Fruit fly (Drosophila melanogaster) whole organism, embryonic: ENCODE measurements around the gene AstA-R1.

Source experiments
- CG10366 ChIP-seq: fragments of 200-800 bp; sonication (Bioruptor generic); IDR thresholded peaks from 2 replicates; pipeline ENCODE4 v1.3.6; 2022; ENCODE audit warnings: missing biosample characterization, missing genetic modification characterization
- CG11504 ChIP-seq: fragments of 200-800 bp; sonication (Bioruptor generic); optimal IDR thresholded peaks from 3 replicates; lab custom pipeline; 2019; ENCODE audit warnings: missing biosample characterization, mild to moderate bottlenecking, missing genetic modification characterization, moderate library complexity
- CG11696 ChIP-seq: fragments of 200-800 bp; sonication (Bioruptor generic); IDR thresholded peaks from 2 replicates; pipeline ENCODE4 v1.3.6; 2022; ENCODE audit warnings: missing biosample characterization, missing genetic modification characterization
- CG13287 ChIP-seq: fragments of 200-800 bp; sonication (Bioruptor generic); IDR thresholded peaks from 2 replicates; pipeline ENCODE4 v1.3.6; 2022; ENCODE audit warnings: missing biosample characterization, missing genetic modification characterization; ENCODE audit not compliant: partially characterized antibody
- CG13296 ChIP-seq: fragments of 200-800 bp; sonication (Bioruptor generic); optimal IDR thresholded peaks from 3 replicates; lab custom pipeline; 2018; ENCODE audit warnings: missing biosample characterization, mild to moderate bottlenecking, missing genetic modification characterization
- CG17385 ChIP-seq: fragments of 200-800 bp; sonication (Bioruptor generic); optimal IDR thresholded peaks from 3 replicates; lab custom pipeline; 2018; ENCODE audit warnings: missing biosample characterization, mild to moderate bottlenecking, missing genetic modification characterization
- CG17568 ChIP-seq: fragments of 200-800 bp; sonication (Bioruptor generic); optimal IDR thresholded peaks from 2 replicates; lab custom pipeline; 2018; ENCODE audit warnings: missing biosample characterization, mild to moderate bottlenecking, missing genetic modification characterization, moderate library complexity
- CG30403 ChIP-seq: fragments of 200-800 bp; sonication (Bioruptor generic); optimal IDR thresholded peaks from 3 replicates; lab custom pipeline; 2016; ENCODE audit warnings: missing biosample characterization, missing genetic modification characterization
- CG31388 ChIP-seq: fragments of 200-800 bp; sonication (Bioruptor generic); optimal IDR thresholded peaks from 2 replicates; lab custom pipeline; 2016; ENCODE audit warnings: missing biosample characterization, missing genetic modification characterization
- CG3163 ChIP-seq: fragments of 200-800 bp; sonication (Bioruptor generic); optimal IDR thresholded peaks from 3 replicates; lab custom pipeline; 2016; ENCODE audit warnings: missing biosample characterization, missing genetic modification characterization
- CG4360 ChIP-seq: fragments of 200-800 bp; sonication (Bioruptor generic); IDR thresholded peaks from 2 replicates; pipeline ENCODE4 v1.3.6; 2022; ENCODE audit warnings: missing biosample characterization, missing genetic modification characterization
- CG8924 ChIP-seq: fragments of 200-800 bp; optimal IDR thresholded peaks from 3 replicates; lab custom pipeline; 2019; ENCODE audit warnings: missing biosample characterization, mild to moderate bottlenecking, missing genetic modification characterization, moderate library complexity
- CG9215 ChIP-seq: fragments of 200-800 bp; sonication (Bioruptor generic); IDR thresholded peaks from 2 replicates; pipeline ENCODE4 v1.3.6; 2022; ENCODE audit warnings: missing biosample characterization, missing genetic modification characterization
- CrebB ChIP-seq: fragments of 200-800 bp; sonication (Bioruptor generic); optimal IDR thresholded peaks from 3 replicates; lab custom pipeline; 2018; ENCODE audit warnings: missing biosample characterization, mild to moderate bottlenecking, missing genetic modification characterization
- Drgx ChIP-seq: fragments of 200-800 bp; sonication (Bioruptor generic); IDR thresholded peaks from 2 replicates; pipeline ENCODE4 v1.3.6; 2022; ENCODE audit warnings: missing biosample characterization, missing genetic modification characterization
- GATAe ChIP-seq: fragments of 200-800 bp; sonication (Bioruptor generic); conservative IDR thresholded peaks from 2 replicates; pipeline ENCODE4 v1.3.6; 2022; ENCODE audit warnings: missing biosample characterization, missing genetic modification characterization
- Hr78 ChIP-seq, 2 experiments: fragments of 200-800 bp in 1 of 2; fragments of >200 bp in 1 of 2; sonication (Bioruptor generic) in 1 of 2; optimal IDR thresholded peaks; 2 replicates each; lab custom pipeline; 2017 to 2019; ENCODE audit warnings: missing biosample characterization in 2 of 2, missing genetic modification characterization in 2 of 2, mild to moderate bottlenecking in 1 of 2, moderate library complexity in 1 of 2
- Pdp1 ChIP-seq, 2 experiments: fragments of 200-800 bp; sonication (Bioruptor generic); optimal IDR thresholded peaks; 3 replicates each; lab custom pipeline; 2016; ENCODE audit warnings: missing biosample characterization in 2 of 2, missing genetic modification characterization in 2 of 2, mild to moderate bottlenecking in 1 of 2, moderate library complexity in 1 of 2
- Trl ChIP-seq, 3 experiments: fragments of >200 bp in 2 of 3; fragments of 200-800 bp in 1 of 3; sonication (Bioruptor generic) in 1 of 3; optimal IDR thresholded peaks; 2 replicates in 1 of 3; 3 replicates in 2 of 3; lab custom pipeline; 2016 to 2017; ENCODE audit warnings: missing biosample characterization in 1 of 3, missing genetic modification characterization in 1 of 3
- Xbp1 ChIP-seq: fragments of 200-800 bp; sonication (Bioruptor generic); optimal IDR thresholded peaks from 3 replicates; lab custom pipeline; 2016; ENCODE audit warnings: missing biosample characterization, mild to moderate bottlenecking, missing genetic modification characterization
- abd-A ChIP-seq: fragments of 200-800 bp; sonication (Bioruptor generic); optimal IDR thresholded peaks from 3 replicates; lab custom pipeline; 2019; ENCODE audit warnings: missing biosample characterization, mild to moderate bottlenecking, missing genetic modification characterization, moderate library complexity
- ato ChIP-seq: fragments of 200-800 bp; sonication (Bioruptor generic); IDR thresholded peaks from 2 replicates; pipeline ENCODE4 v1.3.6; 2022; ENCODE audit warnings: missing biosample characterization, missing genetic modification characterization; ENCODE audit not compliant: partially characterized antibody
- bsh ChIP-seq, 2 experiments: fragments of 200-800 bp; sonication (Bioruptor generic); optimal IDR thresholded peaks; 2 replicates each; lab custom pipeline; 2017 to 2018; ENCODE audit warnings: mild to moderate bottlenecking in 2 of 2, missing biosample characterization in 2 of 2, missing genetic modification characterization in 2 of 2, moderate library complexity in 1 of 2
- cg ChIP-seq: fragments of 200-800 bp; sonication (Bioruptor generic); optimal IDR thresholded peaks from 3 replicates; lab custom pipeline; 2019; ENCODE audit warnings: missing biosample characterization, mild to moderate bottlenecking, missing genetic modification characterization, moderate library complexity
- chinmo ChIP-seq: fragments of 200-800 bp; sonication (Bioruptor generic); IDR thresholded peaks from 4 replicates; pipeline ENCODE4 v1.3.6; 2022; ENCODE audit warnings: missing biosample characterization, missing genetic modification characterization; ENCODE audit not compliant: partially characterized antibody
- ci ChIP-seq: fragments of 200-800 bp; sonication (Bioruptor generic); IDR thresholded peaks from 3 replicates; pipeline ENCODE4 v1.3.6; 2022; ENCODE audit warnings: missing biosample characterization, missing genetic modification characterization
- corto ChIP-seq: fragments of 200-800 bp; sonication (Bioruptor generic); optimal IDR thresholded peaks from 2 replicates; lab custom pipeline; 2016; ENCODE audit warnings: missing biosample characterization, mild to moderate bottlenecking, missing genetic modification characterization, moderate library complexity
- crol ChIP-seq: fragments of 200-800 bp; sonication (Bioruptor generic); IDR thresholded peaks from 2 replicates; pipeline ENCODE4 v1.3.6; 2022; ENCODE audit warnings: missing biosample characterization, missing genetic modification characterization
- cwo ChIP-seq: fragments of 200-800 bp; sonication (Bioruptor generic); optimal IDR thresholded peaks from 3 replicates; lab custom pipeline; 2017; ENCODE audit warnings: missing biosample characterization, missing genetic modification characterization, mild to moderate bottlenecking, moderate library complexity, missing genetic modification reagents
- eve ChIP-seq, 2 experiments: fragments of >200 bp; optimal IDR thresholded peaks; 2 replicates each; lab custom pipeline; 2017; ENCODE audit warnings: missing biosample characterization in 2 of 2, missing genetic modification characterization in 2 of 2
- lbe ChIP-seq: fragments of 200-800 bp; sonication (Bioruptor generic); optimal IDR thresholded peaks from 2 replicates; lab custom pipeline; 2016; ENCODE audit warnings: missing biosample characterization, mild to moderate bottlenecking, missing genetic modification characterization
- mirr ChIP-seq: fragments of 200-800 bp; sonication (Bioruptor generic); optimal IDR thresholded peaks from 3 replicates; lab custom pipeline; 2018; ENCODE audit warnings: missing biosample characterization, mild to moderate bottlenecking, missing genetic modification characterization
- mld ChIP-seq: fragments of 200-800 bp; sonication (Bioruptor generic); IDR thresholded peaks from 3 replicates; pipeline ENCODE4 v1.3.6; 2022; ENCODE audit warnings: missing biosample characterization, missing genetic modification characterization; ENCODE audit not compliant: partially characterized antibody
- nom ChIP-seq: fragments of 200-800 bp; sonication (Bioruptor generic); optimal IDR thresholded peaks from 2 replicates; lab custom pipeline; 2017; ENCODE audit warnings: missing biosample characterization, missing genetic modification characterization, mild to moderate bottlenecking, moderate library complexity, missing genetic modification reagents
- pros ChIP-seq: fragments of 200-800 bp; sonication (Bioruptor generic); optimal IDR thresholded peaks from 3 replicates; lab custom pipeline; 2019; ENCODE audit warnings: missing biosample characterization, mild to moderate bottlenecking, missing genetic modification characterization, moderate library complexity
- sd ChIP-seq: fragments of 200-800 bp; sonication (Bioruptor generic); optimal IDR thresholded peaks from 3 replicates; lab custom pipeline; 2018; ENCODE audit warnings: missing biosample characterization, mild to moderate bottlenecking, missing genetic modification characterization, moderate library complexity
- unc-4 ChIP-seq: fragments of 200-800 bp; sonication (Bioruptor generic); IDR thresholded peaks from 2 replicates; pipeline ENCODE4 v1.3.6; 2022; ENCODE audit warnings: missing biosample characterization, missing genetic modification characterization; ENCODE audit not compliant: partially characterized antibody
- vvl ChIP-seq: fragments of 200-800 bp; sonication (Bioruptor generic); IDR thresholded peaks from 2 replicates; pipeline ENCODE4 v1.3.6; 2022; ENCODE audit warnings: missing biosample characterization, missing genetic modification characterization
- zen2 ChIP-seq: fragments of 200-800 bp; sonication (Bioruptor generic); IDR thresholded peaks from 3 replicates; pipeline ENCODE4 v1.3.6; 2022; ENCODE audit warnings: missing biosample characterization, missing genetic modification characterization; ENCODE audit not compliant: partially characterized antibody

The AstA-R1 gene

DNA sequence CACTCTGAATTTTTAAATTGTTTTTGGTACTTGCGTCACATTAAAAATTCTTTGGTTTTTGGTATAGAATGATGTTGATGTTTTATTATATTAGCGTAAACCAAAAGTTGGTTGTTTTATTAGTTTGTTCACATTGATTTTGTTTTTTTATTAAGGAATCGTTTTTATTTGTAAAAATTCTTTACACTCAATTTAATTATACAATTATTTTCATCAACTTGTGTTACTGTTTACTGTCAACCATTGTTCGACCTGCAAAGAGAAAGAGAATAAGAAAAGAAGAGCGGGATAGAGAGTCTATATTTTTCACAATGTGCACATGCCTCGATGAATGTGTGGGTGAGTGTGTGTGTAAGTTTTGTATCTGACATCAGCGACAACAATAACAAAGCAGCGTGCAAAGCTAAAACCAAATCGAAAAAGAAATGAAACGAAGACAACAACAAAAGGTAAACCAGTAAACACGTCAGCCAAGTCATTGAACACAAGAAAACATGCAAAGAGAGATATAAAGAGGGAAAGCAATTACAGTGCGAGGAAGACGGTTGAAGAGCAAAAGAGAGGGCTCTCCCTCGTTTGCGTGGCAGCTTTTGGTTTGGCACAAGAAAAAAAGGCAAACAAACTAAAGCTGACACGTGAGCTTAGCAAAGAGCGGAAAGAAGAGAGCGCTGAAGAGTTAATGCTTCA, 102.3 kb downstream of the AstA-R1 start:
- TF ChIP-seq cg (peak; percentile 78), vvl (GFP tag; lab: Robert Waterston, UW) (peak; percentile 12; the same call in 1 of the 2 replicates), zen2 (GFP tag; lab: Robert Waterston, UW) (peak; percentile 64; the same call in 1 of the 3 replicates), mld (no peak), CG11504 (tag; lab: Kevin White, UChicago) (no peak), bsh (GFP tag; optimal IDR thresholded peaks at IDR 0.05; lab: Kevin White, UChicago) (peak in 1 of 2 experiments; percentile 57), CG11696 (GFP tag; lab: Robert Waterston, UW) (0 out of 2 replicates have a peak, but pooled peaks have one; percentile 19), CG9215 (no peak), Xbp1 (GFP tag; lab: Kevin White, UChicago) (peak; percentile 44), CG30403 (GFP tag; lab: Kevin White, UChicago) (no peak), lbe (GFP tag; lab: Kevin White, UChicago) (peak; percentile 50), chinmo (GFP tag; lab: Robert Waterston, UW) (peak; percentile 95; the same call in 3 of the 4 replicates), Trl (optimal IDR thresholded peaks at IDR 0.05; lab: Kevin White, UChicago) (peak; percentile 85 to 98), Trl (GFP tag; optimal IDR thresholded peaks at IDR 0.05; lab: Kevin White, UChicago) (no peak), CG8924 (no peak), CG3163 (GFP tag; lab: Kevin White, UChicago) (peak; percentile 99), pros (peak; percentile 83), cwo (GFP tag; lab: Kevin White, UChicago) (peak; percentile 21), CG17568 (GFP tag; lab: Kevin White, UChicago) (peak; percentile 21), eve (GFP tag; optimal IDR thresholded peaks at IDR 0.05; lab: Kevin White, UChicago) (peak in 1 of 2 experiments; percentile 75), ci (GFP tag; lab: Robert Waterston, UW) (peak; percentile 39; the same call in 1 of the 3 replicates), CG17385 (peak; percentile 0), CG13287 (GFP tag; lab: Robert Waterston, UW) (peak; percentile 37), corto (GFP tag; lab: Kevin White, UChicago) (peak; percentile 58), nom (GFP tag; lab: Kevin White, UChicago) (peak; percentile 73), unc-4 (GFP tag; lab: Robert Waterston, UW) (peak; percentile 22; the same call in 1 of the 2 replicates), CrebB (peak; percentile 4), Hr78 (GFP tag; optimal IDR thresholded peaks at IDR 0.05; lab: Kevin White, UChicago) (peak in 1 of 2 experiments; percentile 56), CG4360 (GFP tag; lab: Robert Waterston, UW) (peak; percentile 61), Drgx (GFP tag; lab: Robert Waterston, UW) (0 out of 2 replicates have a peak, but pooled peaks have one; percentile 38), mirr (GFP tag; lab: Kevin White, UChicago) (peak; percentile 10), ato (no peak), Pdp1 (GFP tag; optimal IDR thresholded peaks at IDR 0.05; lab: Kevin White, UChicago) (peak in 1 of 2 experiments; percentile 56), CG13296 (peak; percentile 22), GATAe (GFP tag; lab: Robert Waterston, UW) (no peak), abd-A (peak; percentile 52), sd (tag; lab: Kevin White, UChicago) (peak; percentile 14), CG31388 (no peak), crol (GFP tag; lab: Robert Waterston, UW) (0 out of 2 replicates have a peak, but pooled peaks have one; percentile 12), CG10366 (GFP tag; lab: Robert Waterston, UW) (no peak)
